Fruit fly (Drosophila melanogaster): ENCODE measurements around the gene CG5592.

The CG5592 gene

dm6 chr3L:5941086-5941485 lies 43.6 kb downstream of the CG5592 start (continued):
- peak; percentile 14 for TF ChIP-seq CG16779 (tag; optimal IDR thresholded peaks at IDR 0.05)
- TF ChIP-seq CG8119 (GFP tag; IDR thresholded peaks at IDR 0.05): peak; percentile 53; the same call in 2 of the 3 replicates
- peak; percentile 47 for TF ChIP-seq CG11762 (GFP tag; optimal IDR thresholded peaks at IDR 0.05; ENCODE audit: insufficient read depth)
- peak; percentile 22 for TF ChIP-seq Hr4 (GFP tag; optimal IDR thresholded peaks at IDR 0.05)
- no peak for TF ChIP-seq cyc (GFP tag; optimal IDR thresholded peaks at IDR 0.05)
- no peak for TF ChIP-seq CG6808 (GFP tag; optimal IDR thresholded peaks at IDR 0.05)
- TF ChIP-seq dsx (GFP tag; optimal IDR thresholded peaks at IDR 0.05; ENCODE audit: poor library complexity, severe bottlenecking): no peak
- no peak for TF ChIP-seq CG9139 (GFP tag; optimal IDR thresholded peaks at IDR 0.05)
- TF ChIP-seq CG10669 (GFP tag; optimal IDR thresholded peaks at IDR 0.05): no peak
- TF ChIP-seq CG34406 (GFP tag; optimal IDR thresholded peaks at IDR 0.05): no peak
- peak; percentile 6 for TF ChIP-seq Met (GFP tag; optimal IDR thresholded peaks at IDR 0.05)
- peak; percentile 31 for TF ChIP-seq OdsH (GFP tag; optimal IDR thresholded peaks at IDR 0.05)
- no peak for TF ChIP-seq Smox (GFP tag; optimal IDR thresholded peaks at IDR 0.05)
- TF ChIP-seq Ets96B (tag; optimal IDR thresholded peaks at IDR 0.05): no peak
- peak; percentile 75 for TF ChIP-seq Eip78C (GFP tag)
- no peak for TF ChIP-seq CG8632 (GFP tag; optimal IDR thresholded peaks at IDR 0.05)
- no peak for TF ChIP-seq CG11902 (GFP tag; optimal IDR thresholded peaks at IDR 0.05)
- TF ChIP-seq CG6163 (GFP tag; IDR thresholded peaks at IDR 0.05): peak; percentile 74
- TF ChIP-seq acj6 (GFP tag; optimal IDR thresholded peaks at IDR 0.05): peak; percentile 34
- no peak for TF ChIP-seq fd59A (GFP tag; optimal IDR thresholded peaks at IDR 0.05)
- TF ChIP-seq CG31627 (GFP tag; optimal IDR thresholded peaks at IDR 0.05): no peak
- TF ChIP-seq CG7368 (GFP tag; optimal IDR thresholded peaks at IDR 0.05): no peak
- TF ChIP-seq Sox14 (GFP tag; optimal IDR thresholded peaks at IDR 0.05): peak; percentile 44
- TF ChIP-seq Eip75B (GFP tag; optimal IDR thresholded peaks at IDR 0.05): no peak
- no peak for TF ChIP-seq vri (GFP tag; optimal IDR thresholded peaks at IDR 0.05)
- TF ChIP-seq CG8319 (GFP tag; optimal IDR thresholded peaks at IDR 0.05): no peak

- TF ChIP-seq Eip78C (GFP tag) (peak; percentile 82), Eip93F (GFP tag; optimal IDR thresholded peaks at IDR 0.05) (no peak), Hr39 (GFP tag; optimal IDR thresholded peaks at IDR 0.05) (peak; percentile 10), net (GFP tag; optimal IDR thresholded peaks at IDR 0.05) (no peak), CG8632 (GFP tag; optimal IDR thresholded peaks at IDR 0.05) (no peak), CG8319 (GFP tag; optimal IDR thresholded peaks at IDR 0.05) (no peak), CG1621 (tag; optimal IDR thresholded peaks at IDR 0.05) (peak; percentile 26), achi (GFP tag; optimal IDR thresholded peaks at IDR 0.05) (peak; percentile 50), CG4318 (GFP tag; optimal IDR thresholded peaks at IDR 0.05) (no peak), dsx (GFP tag; optimal IDR thresholded peaks at IDR 0.05; ENCODE audit: poor library complexity, severe bottlenecking) (peak; percentile 64), Ets96B (tag; optimal IDR thresholded peaks at IDR 0.05) (peak; percentile 66), spab (GFP tag; optimal IDR thresholded peaks at IDR 0.05) (peak; percentile 3), CG7368 (GFP tag; optimal IDR thresholded peaks at IDR 0.05) (no peak), Sox102F (GFP tag; optimal IDR thresholded peaks at IDR 0.05) (peak; percentile 11), CG16779 (tag; optimal IDR thresholded peaks at IDR 0.05) (no peak), Eip75B (GFP tag; optimal IDR thresholded peaks at IDR 0.05) (peak; percentile 7), CG8119 (GFP tag; IDR thresholded peaks at IDR 0.05) (peak; percentile 39; the same call in 1 of the 3 replicates), CG32006 (GFP tag; optimal IDR thresholded peaks at IDR 0.05) (peak; percentile 57), CG10631 (GFP tag; optimal IDR thresholded peaks at IDR 0.05) (peak; percentile 32), CG6808 (GFP tag; optimal IDR thresholded peaks at IDR 0.05) (peak; percentile 45), Smox (GFP tag; optimal IDR thresholded peaks at IDR 0.05) (no peak), CG9139 (GFP tag; optimal IDR thresholded peaks at IDR 0.05) (no peak), Met (GFP tag; optimal IDR thresholded peaks at IDR 0.05) (peak; percentile 19), Gug (GFP tag; IDR thresholded peaks at IDR 0.05) (no peak), CG6163 (GFP tag; IDR thresholded peaks at IDR 0.05) (peak; percentile 25), CG6792 (GFP tag; optimal IDR thresholded peaks at IDR 0.05) (no peak), CG10669 (GFP tag; optimal IDR thresholded peaks at IDR 0.05) (peak; percentile 41), CG11762 (GFP tag; optimal IDR thresholded peaks at IDR 0.05; ENCODE audit: insufficient read depth) (no peak), CG34406 (GFP tag; optimal IDR thresholded peaks at IDR 0.05) (peak; percentile 16), Ets21C (GFP tag; optimal IDR thresholded peaks at IDR 0.05) (no peak), CG11902 (GFP tag; optimal IDR thresholded peaks at IDR 0.05) (no peak), CG31627 (GFP tag; optimal IDR thresholded peaks at IDR 0.05) (no peak), Blimp-1 (GFP tag; optimal IDR thresholded peaks at IDR 0.05) (no peak), esn (GFP tag; optimal IDR thresholded peaks at IDR 0.05) (peak; percentile 50), CG3032 (tag; optimal IDR thresholded peaks at IDR 0.05) (peak; percentile 60), ss (GFP tag; optimal IDR thresholded peaks at IDR 0.05) (peak; percentile 43 to 50), topi (GFP tag; optimal IDR thresholded peaks at IDR 0.05) (peak; percentile 10), salr (GFP tag; optimal IDR thresholded peaks at IDR 0.05) (no peak), OdsH (GFP tag; optimal IDR thresholded peaks at IDR 0.05) (peak; percentile 55), eg (GFP tag; IDR thresholded peaks at IDR 0.05) (peak; percentile 36; the same call in 2 of the 3 replicates), cyc (GFP tag; optimal IDR thresholded peaks at IDR 0.05) (no peak), acj6 (GFP tag; optimal IDR thresholded peaks at IDR 0.05) (peak; percentile 13)
Observed at dm6 chr3L:5941508-5941907, 44.1 kb downstream of the CG5592 start.

Data from whole organism, prepupa.